Worm (Caenorhabditis elegans) whole organism, L1 larva: ENCODE data around the gene K03H1.9.

Experiments used
- ama-1 ChIP-seq: fragments of 150-350 bp; optimal IDR thresholded peaks from 2 replicates; lab custom pipeline; 2014
- elt-2 ChIP-seq: sonication (generic microtip); optimal IDR thresholded peaks from 2 replicates; lab custom pipeline; 2016; ENCODE audit warnings: missing genetic modification characterization, mild to moderate bottlenecking, inconsistent platforms, missing compliant biosample characterization, missing genetic modification reagents
- nhr-76 ChIP-seq: sonication (generic microtip); optimal IDR thresholded peaks from 2 replicates; lab custom pipeline; 2017; ENCODE audit warnings: missing biosample characterization, missing genetic modification characterization
- nhr-77 ChIP-seq: fragments of 150-350 bp; optimal IDR thresholded peaks from 2 replicates; lab custom pipeline; 2014; ENCODE audit warnings: missing biosample characterization, missing genetic modification characterization

- TF ChIP-seq ama-1 (lab: Kevin White, UChicago) (no peak), nhr-76 (tag; lab: Kevin White, UChicago) (no peak), nhr-77 (no peak), elt-2 (tag; lab: Kevin White, UChicago) (no peak)
Observed at ce11 chrIII:9910608-9911479, 30.4 kb downstream of the K03H1.9 start, which contains the start of the genes cyld-1 and F40F12.9.
